Fruit fly (Drosophila melanogaster) whole organism, embryonic: ENCODE results near the gene Hmbs.

Experiments
- Aef1 ChIP-seq: fragments of 200-800 bp; sonication (Bioruptor generic); IDR thresholded peaks from 3 replicates; pipeline ENCODE4 v1.3.6; 2022; ENCODE audit warnings: missing biosample characterization, missing genetic modification characterization
- CG8924 ChIP-seq: fragments of 200-800 bp; optimal IDR thresholded peaks from 3 replicates; lab custom pipeline; 2019; ENCODE audit warnings: missing biosample characterization, mild to moderate bottlenecking, missing genetic modification characterization, moderate library complexity
- Gsc ChIP-seq: fragments of 200-800 bp; sonication (Bioruptor generic); IDR thresholded peaks from 2 replicates; pipeline ENCODE4 v1.3.6; 2022; ENCODE audit warnings: missing biosample characterization, missing genetic modification characterization
- Meics ChIP-seq: fragments of 200-800 bp; sonication (Bioruptor generic); optimal IDR thresholded peaks from 2 replicates; lab custom pipeline; 2017; ENCODE audit warnings: missing biosample characterization, mild to moderate bottlenecking, missing genetic modification characterization
- ac ChIP-seq: fragments of 200-800 bp; sonication (Bioruptor generic); optimal IDR thresholded peaks from 3 replicates; lab custom pipeline; 2017; ENCODE audit warnings: missing biosample characterization, mild to moderate bottlenecking, missing genetic modification characterization
- br ChIP-seq: fragments of >200 bp; optimal IDR thresholded peaks from 2 replicates; lab custom pipeline; 2017
- cg ChIP-seq: fragments of 200-800 bp; sonication (Bioruptor generic); optimal IDR thresholded peaks from 3 replicates; lab custom pipeline; 2019; ENCODE audit warnings: missing biosample characterization, mild to moderate bottlenecking, missing genetic modification characterization, moderate library complexity
- dysf ChIP-seq: fragments of 200-800 bp; sonication (Bioruptor generic); IDR thresholded peaks from 3 replicates; pipeline ENCODE4 v1.3.6; 2022; ENCODE audit warnings: missing biosample characterization, missing genetic modification characterization
- lmd ChIP-seq: fragments of 200-800 bp; sonication (Bioruptor generic); IDR thresholded peaks from 2 replicates; pipeline ENCODE4 v1.3.6; 2022; ENCODE audit warnings: missing biosample characterization, missing genetic modification characterization
- rib ChIP-seq: fragments of 200-800 bp; sonication (Bioruptor generic); IDR thresholded peaks from 2 replicates; pipeline ENCODE4 v1.3.6; 2022; ENCODE audit warnings: missing biosample characterization, missing genetic modification characterization
- twi ChIP-seq: fragments of 200-800 bp; optimal IDR thresholded peaks from 2 replicates; lab custom pipeline; 2019; ENCODE audit warnings: missing biosample characterization, mild to moderate bottlenecking, missing genetic modification characterization, moderate library complexity
- zfh2 ChIP-seq: fragments of 200-800 bp; sonication (Bioruptor generic); optimal IDR thresholded peaks from 2 replicates; lab custom pipeline; 2016; ENCODE audit warnings: missing biosample characterization, missing genetic modification characterization

DNA sequence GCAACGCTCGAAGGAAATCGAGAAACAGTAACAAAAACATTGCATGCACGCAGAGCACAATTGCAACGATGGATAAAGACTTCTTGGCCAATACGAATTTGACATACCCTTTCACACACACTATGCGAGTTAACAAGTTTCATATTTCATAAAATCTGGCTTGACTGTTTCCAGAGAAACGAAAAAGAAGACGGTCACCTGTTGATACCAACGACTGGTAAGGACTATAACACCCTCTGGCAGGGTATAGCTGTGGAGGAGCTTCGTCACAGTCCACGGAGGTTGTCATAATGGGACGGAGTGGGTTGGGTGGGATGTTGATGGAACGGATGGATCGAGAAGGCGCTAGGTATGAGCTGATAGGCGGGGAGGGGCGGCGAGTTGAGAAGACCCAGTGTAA lies 13.6 kb downstream of the Hmbs start:
- TF ChIP-seq twi (tag; lab: Kevin White, UChicago) (no peak), br (lab: Kevin White, UChicago) (no peak), Gsc (GFP tag; lab: Robert Waterston, UW) (0 out of 2 replicates have a peak, but pooled peaks have one; percentile 28), rib (GFP tag; lab: Robert Waterston, UW) (no peak), cg (GFP tag; lab: Kevin White, UChicago) (no peak), Meics (GFP tag; lab: Kevin White, UChicago) (no peak), lmd (no peak), zfh2 (GFP tag; lab: Kevin White, UChicago) (no peak), dysf (GFP tag; lab: Robert Waterston, UW) (no peak), CG8924 (tag; lab: Kevin White, UChicago) (no peak), Aef1 (no peak; the same call in 2 of the 3 replicates), ac (GFP tag; lab: Kevin White, UChicago) (no peak)
